Worm (Caenorhabditis elegans) whole organism, L2 larva: ENCODE results near the gene B0303.14.

ENCODE experiments used
- C34F6.9 ChIP-seq: fragments of 150-350 bp; optimal IDR thresholded peaks from 2 replicates; lab custom pipeline; 2014; ENCODE audit warnings: missing biosample characterization, missing genetic modification characterization
- F13H6.1 ChIP-seq: sonication (generic microtip); optimal IDR thresholded peaks from 2 replicates; lab custom pipeline; 2016; ENCODE audit warnings: missing genetic modification characterization, missing compliant biosample characterization
- R02D3.7 ChIP-seq: fragments of 150-350 bp; optimal IDR thresholded peaks from 2 replicates; lab custom pipeline; 2014; ENCODE audit warnings: missing biosample characterization, missing genetic modification characterization
- Y55F3AM.14 ChIP-seq: fragments of 200-800 bp; sonication (Bioruptor generic); optimal IDR thresholded peaks from 2 replicates; lab custom pipeline; 2018; ENCODE audit warnings: mild to moderate bottlenecking, missing genetic modification characterization, missing compliant biosample characterization
- ZK546.5 ChIP-seq: sonication (generic microtip); optimal IDR thresholded peaks from 2 replicates; lab custom pipeline; 2017; ENCODE audit warnings: missing biosample characterization, missing genetic modification characterization
- alr-1 ChIP-seq: fragments of 150-350 bp; optimal IDR thresholded peaks from 2 replicates; lab custom pipeline; 2014; ENCODE audit warnings: missing biosample characterization, missing genetic modification characterization
- aly-2 ChIP-seq: fragments of 150-350 bp; optimal IDR thresholded peaks from 2 replicates; lab custom pipeline; 2014; ENCODE audit warnings: missing biosample characterization, missing genetic modification characterization
- ama-1 ChIP-seq: fragments of 150-350 bp; optimal IDR thresholded peaks from 2 replicates; lab custom pipeline; 2018; ENCODE audit warnings: inconsistent platforms
- blmp-1 ChIP-seq: sonication (generic microtip); optimal IDR thresholded peaks from 2 replicates; lab custom pipeline; 2017; ENCODE audit warnings: missing genetic modification characterization, mild to moderate bottlenecking, missing compliant biosample characterization, antibody characterized with exemption, moderate library complexity; ENCODE audit not compliant: insufficient read depth
- ceh-16 ChIP-seq: fragments of 150-350 bp; optimal IDR thresholded peaks from 2 replicates; lab custom pipeline; 2014; ENCODE audit warnings: missing biosample characterization, missing genetic modification characterization
- ceh-82 ChIP-seq: fragments of 150-350 bp; optimal IDR thresholded peaks from 2 replicates; lab custom pipeline; 2014; ENCODE audit warnings: missing biosample characterization, missing genetic modification characterization
- crh-2 ChIP-seq: sonication (generic microtip); optimal IDR thresholded peaks from 2 replicates; lab custom pipeline; 2017; ENCODE audit warnings: missing biosample characterization, missing genetic modification characterization
- dmd-4 ChIP-seq: sonication (generic microtip); optimal IDR thresholded peaks from 2 replicates; lab custom pipeline; 2017; ENCODE audit warnings: missing biosample characterization, missing genetic modification characterization
- egl-27 ChIP-seq: sonication (generic microtip); optimal IDR thresholded peaks from 3 replicates; lab custom pipeline; 2017; ENCODE audit warnings: missing biosample characterization, missing genetic modification reagents, missing genetic modification characterization
- elt-1 ChIP-seq: fragments of 150-350 bp; optimal IDR thresholded peaks from 2 replicates; lab custom pipeline; 2014; ENCODE audit warnings: missing biosample characterization, missing genetic modification characterization
- elt-3 ChIP-seq: sonication (generic microtip); optimal IDR thresholded peaks from 2 replicates; lab custom pipeline; 2017; ENCODE audit warnings: missing biosample characterization, missing genetic modification characterization
- fos-1 ChIP-seq: fragments of 150-350 bp; optimal IDR thresholded peaks from 2 replicates; lab custom pipeline; 2014; ENCODE audit warnings: missing biosample characterization, missing genetic modification characterization
- gmeb-1 ChIP-seq: fragments of 150-350 bp; optimal IDR thresholded peaks from 2 replicates; lab custom pipeline; 2014; ENCODE audit warnings: missing biosample characterization, missing genetic modification characterization
- lin-11 ChIP-seq: fragments of 150-350 bp; sonication (generic microtip); optimal IDR thresholded peaks from 2 replicates; lab custom pipeline; 2014; ENCODE audit warnings: missing biosample characterization, missing genetic modification characterization, inconsistent platforms, mixed read lengths
- lin-13 ChIP-seq: fragments of 150-350 bp; optimal IDR thresholded peaks from 2 replicates; lab custom pipeline; 2014; ENCODE audit warnings: missing biosample characterization, missing genetic modification reagents, missing genetic modification characterization
- lin-39 ChIP-seq: fragments of 150-350 bp; optimal IDR thresholded peaks from 2 replicates; lab custom pipeline; 2014; ENCODE audit warnings: missing biosample characterization, missing genetic modification reagents, missing genetic modification characterization
- lsy-2 ChIP-seq, 2 experiments: fragments of 150-350 bp in 1 of 2; sonication (generic microtip) in 1 of 2; optimal IDR thresholded peaks; 2 replicates each; lab custom pipeline; 2014 to 2017; ENCODE audit warnings: missing biosample characterization in 2 of 2, missing genetic modification characterization in 2 of 2
- mab-5 ChIP-seq: fragments of 150-350 bp; optimal IDR thresholded peaks from 2 replicates; lab custom pipeline; 2014; ENCODE audit warnings: missing biosample characterization, missing genetic modification characterization
- mbf-1 ChIP-seq: sonication (generic microtip); optimal IDR thresholded peaks from 2 replicates; lab custom pipeline; 2017; ENCODE audit warnings: missing biosample characterization, missing genetic modification characterization
- mdl-1 ChIP-seq, 2 experiments: fragments of 150-350 bp in 1 of 2; sonication (generic microtip) in 1 of 2; optimal IDR thresholded peaks; 2 replicates each; lab custom pipeline; 2017; ENCODE audit warnings: missing biosample characterization in 2 of 2, missing genetic modification characterization in 2 of 2
- nhr-10 ChIP-seq: sonication (generic microtip); optimal IDR thresholded peaks from 2 replicates; lab custom pipeline; 2017; ENCODE audit warnings: missing biosample characterization, missing genetic modification characterization
- nhr-11 ChIP-seq: fragments of 150-350 bp; optimal IDR thresholded peaks from 2 replicates; lab custom pipeline; 2014; ENCODE audit warnings: missing biosample characterization, missing genetic modification characterization
- nhr-12 ChIP-seq: fragments of 150-350 bp; optimal IDR thresholded peaks from 2 replicates; lab custom pipeline; 2014; ENCODE audit warnings: missing biosample characterization, missing genetic modification characterization
- nhr-129 ChIP-seq: fragments of 150-350 bp; optimal IDR thresholded peaks from 2 replicates; lab custom pipeline; 2014; ENCODE audit warnings: missing biosample characterization, missing genetic modification characterization
- nhr-21 ChIP-seq: fragments of 150-350 bp; optimal IDR thresholded peaks from 2 replicates; lab custom pipeline; 2014; ENCODE audit warnings: missing biosample characterization, missing genetic modification characterization
- nhr-23 ChIP-seq: fragments of 150-350 bp; optimal IDR thresholded peaks from 2 replicates; lab custom pipeline; 2014; ENCODE audit warnings: missing biosample characterization, missing genetic modification reagents, missing genetic modification characterization
- nhr-237 ChIP-seq: fragments of 150-350 bp; optimal IDR thresholded peaks from 2 replicates; lab custom pipeline; 2014; ENCODE audit warnings: missing biosample characterization, missing genetic modification characterization
- nhr-25 ChIP-seq: fragments of 150-350 bp; sonication (generic microtip); optimal IDR thresholded peaks from 3 replicates; lab custom pipeline; 2014; ENCODE audit warnings: missing biosample characterization, missing genetic modification characterization
- nhr-6 ChIP-seq: fragments of 150-350 bp; optimal IDR thresholded peaks from 2 replicates; lab custom pipeline; 2014; ENCODE audit warnings: missing biosample characterization, missing genetic modification characterization
- nhr-77 ChIP-seq: fragments of 150-350 bp; optimal IDR thresholded peaks from 2 replicates; lab custom pipeline; 2014; ENCODE audit warnings: missing biosample characterization, missing genetic modification characterization
- peb-1 ChIP-seq: fragments of 150-350 bp; optimal IDR thresholded peaks from 2 replicates; lab custom pipeline; 2014; ENCODE audit warnings: missing biosample characterization, missing genetic modification characterization
- sem-4 ChIP-seq: fragments of 150-350 bp; optimal IDR thresholded peaks from 2 replicates; lab custom pipeline; 2014; ENCODE audit warnings: missing biosample characterization, missing genetic modification reagents, missing genetic modification characterization
- skn-1 ChIP-seq: sonication (generic microtip); optimal IDR thresholded peaks from 2 replicates; lab custom pipeline; 2017; ENCODE audit warnings: missing biosample characterization, missing genetic modification characterization
- sma-3 ChIP-seq: sonication (generic microtip); optimal IDR thresholded peaks from 2 replicates; lab custom pipeline; 2016; ENCODE audit warnings: missing genetic modification reagents, missing genetic modification characterization, missing compliant biosample characterization
- sma-9 ChIP-seq, 2 experiments: fragments of 150-350 bp in 1 of 2; sonication (generic microtip) in 1 of 2; optimal IDR thresholded peaks; 2 replicates each; lab custom pipeline; 2014 to 2016; ENCODE audit warnings: missing genetic modification characterization in 2 of 2, mild to moderate bottlenecking in 1 of 2, missing biosample characterization in 1 of 2, missing compliant biosample characterization in 1 of 2, missing genetic modification reagents in 1 of 2, moderate library complexity in 1 of 2
- snpc-4 ChIP-seq: fragments of 150-350 bp; optimal IDR thresholded peaks from 2 replicates; lab custom pipeline; 2014; ENCODE audit warnings: missing biosample characterization, missing genetic modification characterization
- unc-39 ChIP-seq: fragments of 150-350 bp; optimal IDR thresholded peaks from 2 replicates; lab custom pipeline; 2014; ENCODE audit warnings: missing biosample characterization, missing genetic modification characterization
- unc-55 ChIP-seq: fragments of 150-350 bp; sonication (generic microtip); optimal IDR thresholded peaks from 3 replicates; lab custom pipeline; 2014; ENCODE audit warnings: missing biosample characterization, missing genetic modification reagents, missing genetic modification characterization
- unc-62 ChIP-seq: fragments of 150-350 bp; optimal IDR thresholded peaks from 2 replicates; lab custom pipeline; 2014; ENCODE audit warnings: missing biosample characterization, missing genetic modification reagents, missing genetic modification characterization
- zag-1 ChIP-seq: fragments of 150-350 bp; optimal IDR thresholded peaks from 2 replicates; lab custom pipeline; 2014; ENCODE audit warnings: missing biosample characterization, missing genetic modification characterization
- ztf-1 ChIP-seq: fragments of 200-800 bp; sonication (Bioruptor generic); conservative IDR thresholded peaks from 2 replicates; pipeline ENCODE4 v1.3.6; 2022; ENCODE audit warnings: missing genetic modification characterization, missing compliant biosample characterization
- ztf-11 ChIP-seq: sonication (generic microtip); optimal IDR thresholded peaks from 2 replicates; lab custom pipeline; 2017; ENCODE audit warnings: missing biosample characterization, missing genetic modification characterization
- ztf-4 ChIP-seq: fragments of 150-350 bp; optimal IDR thresholded peaks from 2 replicates; lab custom pipeline; 2014; ENCODE audit warnings: missing biosample characterization, missing genetic modification characterization

The B0303.14 gene

ce11 chrIII:8739786-8740185 lies 23.8 kb upstream of the B0303.14 start:
- peak; percentile 68 for TF ChIP-seq nhr-129 (tag; lab: Kevin White, UChicago)
- no peak for TF ChIP-seq egl-27 (tag; lab: Kevin White, UChicago)
- no peak for TF ChIP-seq nhr-77 (tag; lab: Kevin White, UChicago)
- TF ChIP-seq ceh-82 (tag; lab: Kevin White, UChicago) = no peak
- TF ChIP-seq zag-1 (tag; lab: Kevin White, UChicago) = no peak
- TF ChIP-seq C34F6.9 (tag; lab: Kevin White, UChicago) = peak; percentile 40
- TF ChIP-seq ztf-1 (GFP tag; lab: Robert Waterston, UW) = no peak
- TF ChIP-seq dmd-4 (tag; lab: Kevin White, UChicago) = no peak
- no peak for TF ChIP-seq Y55F3AM.14 (GFP tag; lab: Kevin White, UChicago)
- no peak for TF ChIP-seq R02D3.7 (tag; lab: Kevin White, UChicago)
- peak in 1 of 2 experiments; percentile 26 for TF ChIP-seq lsy-2 (tag; optimal IDR thresholded peaks at IDR 0.05; lab: Kevin White, UChicago)
- peak; percentile 32 for TF ChIP-seq ztf-4 (tag; lab: Kevin White, UChicago)
- TF ChIP-seq nhr-6 (tag; lab: Kevin White, UChicago) = no peak
- no peak for TF ChIP-seq ama-1 (lab: Kevin White, UChicago)
- no peak for TF ChIP-seq nhr-25
- TF ChIP-seq blmp-1 (tag; lab: Kevin White, UChicago) = no peak
- TF ChIP-seq sem-4 (tag; lab: Kevin White, UChicago) = no peak
- no peak for TF ChIP-seq nhr-21
- no peak for TF ChIP-seq lin-39 (tag; lab: Kevin White, UChicago)
- TF ChIP-seq fos-1 (tag; lab: Kevin White, UChicago) = no peak
- no peak for TF ChIP-seq mbf-1 (tag; lab: Kevin White, UChicago)

- no peak for TF ChIP-seq aly-2
- no peak for TF ChIP-seq lin-11 (tag; lab: Kevin White, UChicago)
- TF ChIP-seq blmp-1 (tag; lab: Kevin White, UChicago) = peak; percentile 47
- no peak for TF ChIP-seq nhr-6 (tag; lab: Kevin White, UChicago)
- no peak for TF ChIP-seq nhr-237 (tag; lab: Kevin White, UChicago)
- no peak for TF ChIP-seq dmd-4 (tag; lab: Kevin White, UChicago)
- no peak for TF ChIP-seq C34F6.9 (tag; lab: Kevin White, UChicago)
- TF ChIP-seq nhr-11 (tag; lab: Kevin White, UChicago) = no peak
- TF ChIP-seq unc-39 = no peak
- TF ChIP-seq elt-3 (tag; lab: Kevin White, UChicago) = no peak
- TF ChIP-seq nhr-21 = peak; percentile 75
- peak; percentile 23 for TF ChIP-seq sem-4 (tag; lab: Kevin White, UChicago)
- no peak for TF ChIP-seq nhr-77 (tag; lab: Kevin White, UChicago)
- no peak for TF ChIP-seq mab-5 (tag; lab: Kevin White, UChicago)
- no peak for TF ChIP-seq nhr-10 (tag; lab: Kevin White, UChicago)
- no peak for TF ChIP-seq ztf-11 (tag; lab: Kevin White, UChicago)
- no peak for TF ChIP-seq zag-1 (tag; lab: Kevin White, UChicago)
- TF ChIP-seq nhr-25 = peak; percentile 88
- no peak for TF ChIP-seq egl-27 (tag; lab: Kevin White, UChicago)
- no peak for TF ChIP-seq nhr-12 (tag; lab: Kevin White, UChicago)
- TF ChIP-seq sma-3 (GFP tag; lab: Kevin White, UChicago) = peak; percentile 79
- no peak for TF ChIP-seq R02D3.7 (tag; lab: Kevin White, UChicago)
- no peak for TF ChIP-seq ama-1 (lab: Kevin White, UChicago)
- TF ChIP-seq elt-1 (tag; lab: Kevin White, UChicago) = no peak
- no peak for TF ChIP-seq ztf-1 (GFP tag; lab: Robert Waterston, UW)
- peak; percentile 73 for TF ChIP-seq gmeb-1 (tag; lab: Kevin White, UChicago)
- TF ChIP-seq mbf-1 (tag; lab: Kevin White, UChicago) = no peak
- TF ChIP-seq alr-1 (tag; lab: Kevin White, UChicago) = no peak
- no peak for TF ChIP-seq ztf-4 (tag; lab: Kevin White, UChicago)
- no peak for TF ChIP-seq snpc-4 (tag; lab: Kevin White, UChicago)
- peak; percentile 95 for TF ChIP-seq fos-1 (tag; lab: Kevin White, UChicago)
- TF ChIP-seq lin-13 (GFP tag; lab: Kevin White, UChicago) = no peak
- TF ChIP-seq skn-1 = no peak
- no peak for TF ChIP-seq lin-39 (tag; lab: Kevin White, UChicago)
- TF ChIP-seq crh-2 (tag; lab: Kevin White, UChicago) = peak; percentile 84
- TF ChIP-seq Y55F3AM.14 (GFP tag; lab: Kevin White, UChicago) = no peak
- TF ChIP-seq nhr-23 (tag; lab: Kevin White, UChicago) = no peak
- no peak for TF ChIP-seq ceh-82 (tag; lab: Kevin White, UChicago)
- peak; percentile 95 for TF ChIP-seq sma-9 (GFP tag; optimal IDR thresholded peaks at IDR 0.05; lab: Kevin White, UChicago)
- TF ChIP-seq sma-9 (tag; optimal IDR thresholded peaks at IDR 0.05; lab: Kevin White, UChicago) = no peak
- no peak for TF ChIP-seq ceh-16 (tag; lab: Kevin White, UChicago)
- TF ChIP-seq nhr-129 (tag; lab: Kevin White, UChicago) = peak; percentile 37
- TF ChIP-seq unc-62 = no peak
- no peak for TF ChIP-seq unc-55 (GFP tag; lab: Kevin White, UChicago)
- TF ChIP-seq peb-1 (tag; lab: Kevin White, UChicago) = no peak
- TF ChIP-seq F13H6.1 (tag; lab: Kevin White, UChicago) = peak; percentile 54
- TF ChIP-seq ZK546.5 (tag; lab: Kevin White, UChicago) = no peak
- peak in 1 of 2 experiments; percentile 32 for TF ChIP-seq lsy-2 (tag; optimal IDR thresholded peaks at IDR 0.05; lab: Kevin White, UChicago)
- TF ChIP-seq mdl-1 (tag; optimal IDR thresholded peaks at IDR 0.05; lab: Kevin White, UChicago) = peak; percentile 46 to 78
Observed at ce11 chrIII:8739126-8739525, 23.1 kb upstream of the B0303.14 start.
